Fruit fly (Drosophila melanogaster) whole organism, embryonic: ENCODE measurements around the gene CG3097.
A peak's percentile ranks its signal among the peaks of the same experiment; 100 is the strongest.

ENCODE experiments used
- ATbp ChIP-seq: fragments of 200-800 bp; sonication (Bioruptor generic); optimal IDR thresholded peaks from 2 replicates; lab custom pipeline; 2017; ENCODE audit warnings: missing biosample characterization, mild to moderate bottlenecking, missing genetic modification characterization, missing genetic modification reagents
- Abd-B ChIP-seq: fragments of 200-800 bp; sonication (Bioruptor generic); optimal IDR thresholded peaks from 2 replicates; lab custom pipeline; 2018; ENCODE audit warnings: missing biosample characterization, mild to moderate bottlenecking, missing genetic modification characterization, moderate library complexity
- CG10209 ChIP-seq: fragments of 200-800 bp; sonication (Bioruptor generic); optimal IDR thresholded peaks from 3 replicates; lab custom pipeline; 2017; ENCODE audit warnings: missing biosample characterization, mild to moderate bottlenecking, missing genetic modification characterization, missing genetic modification reagents
- CG11247 ChIP-seq: fragments of 200-800 bp; sonication (Bioruptor generic); IDR thresholded peaks from 2 replicates; pipeline ENCODE4 v1.3.6; 2022; ENCODE audit warnings: missing biosample characterization, missing genetic modification characterization
- CG11504 ChIP-seq: fragments of 200-800 bp; sonication (Bioruptor generic); optimal IDR thresholded peaks from 3 replicates; lab custom pipeline; 2019; ENCODE audit warnings: missing biosample characterization, mild to moderate bottlenecking, missing genetic modification characterization, moderate library complexity
- CG12219 ChIP-seq: fragments of 200-800 bp; sonication (Bioruptor generic); optimal IDR thresholded peaks from 3 replicates; lab custom pipeline; 2018; ENCODE audit warnings: missing biosample characterization, mild to moderate bottlenecking, missing genetic modification characterization
- CG1233 ChIP-seq: fragments of 200-800 bp; sonication (Bioruptor generic); optimal IDR thresholded peaks from 4 replicates; lab custom pipeline; 2018; ENCODE audit warnings: missing biosample characterization, mild to moderate bottlenecking, missing genetic modification characterization
- CG17328 ChIP-seq: fragments of 200-800 bp; sonication (Bioruptor generic); IDR thresholded peaks from 2 replicates; pipeline ENCODE4 v1.3.6; 2022; ENCODE audit warnings: missing biosample characterization, missing genetic modification characterization
- CG18262 ChIP-seq: fragments of 200-800 bp; optimal IDR thresholded peaks from 3 replicates; lab custom pipeline; 2019; ENCODE audit warnings: missing biosample characterization, mild to moderate bottlenecking, missing genetic modification characterization, moderate library complexity
- CG2712 ChIP-seq: fragments of 200-800 bp; optimal IDR thresholded peaks from 3 replicates; lab custom pipeline; 2019; ENCODE audit warnings: missing biosample characterization, mild to moderate bottlenecking, missing genetic modification characterization, moderate library complexity
- CG32772 ChIP-seq: fragments of 200-800 bp; sonication (Bioruptor generic); IDR thresholded peaks from 2 replicates; pipeline ENCODE4 v1.3.6; 2022; ENCODE audit warnings: missing biosample characterization, missing genetic modification characterization
- CG3407 ChIP-seq: fragments of 200-800 bp; sonication (Bioruptor generic); optimal IDR thresholded peaks from 2 replicates; lab custom pipeline; 2018; ENCODE audit warnings: missing biosample characterization, mild to moderate bottlenecking, missing genetic modification characterization
- CG4707 ChIP-seq: fragments of 200-800 bp; sonication (Bioruptor generic); optimal IDR thresholded peaks from 2 replicates; lab custom pipeline; 2018; ENCODE audit warnings: missing biosample characterization, mild to moderate bottlenecking, missing genetic modification characterization, moderate library complexity
- CG6254 ChIP-seq: fragments of 200-800 bp; sonication (Bioruptor generic); optimal IDR thresholded peaks from 3 replicates; lab custom pipeline; 2017; ENCODE audit warnings: mild to moderate bottlenecking, missing biosample characterization, missing genetic modification reagents, missing genetic modification characterization
- CoRest ChIP-seq: fragments of 200-800 bp; sonication (Bioruptor generic); optimal IDR thresholded peaks from 3 replicates; lab custom pipeline; 2018; ENCODE audit warnings: missing biosample characterization, mild to moderate bottlenecking, missing genetic modification characterization, moderate library complexity
- Doc3 ChIP-seq: fragments of 200-800 bp; sonication (Bioruptor generic); IDR thresholded peaks from 3 replicates; pipeline ENCODE4 v1.3.6; 2022; ENCODE audit warnings: missing biosample characterization, missing genetic modification characterization; ENCODE audit not compliant: partially characterized antibody
- H15 ChIP-seq: fragments of 200-800 bp; sonication (Bioruptor generic); IDR thresholded peaks from 3 replicates; pipeline ENCODE4 v1.3.6; 2022; ENCODE audit warnings: missing biosample characterization, missing genetic modification characterization
- HHEX ChIP-seq: fragments of 200-800 bp; sonication (Bioruptor generic); optimal IDR thresholded peaks from 3 replicates; lab custom pipeline; 2017; ENCODE audit warnings: missing biosample characterization, mild to moderate bottlenecking, missing genetic modification characterization, missing genetic modification reagents
- HmgZ ChIP-seq: fragments of 200-800 bp; sonication (Bioruptor generic); optimal IDR thresholded peaks from 2 replicates; lab custom pipeline; 2018; ENCODE audit warnings: missing biosample characterization, mild to moderate bottlenecking, missing genetic modification characterization
- Hr78 ChIP-seq, 2 experiments: fragments of 200-800 bp in 1 of 2; fragments of >200 bp in 1 of 2; sonication (Bioruptor generic) in 1 of 2; optimal IDR thresholded peaks; 2 replicates each; lab custom pipeline; 2017 to 2019; ENCODE audit warnings: missing biosample characterization in 2 of 2, missing genetic modification characterization in 2 of 2, mild to moderate bottlenecking in 1 of 2, moderate library complexity in 1 of 2
- Lhr ChIP-seq: fragments of 200-800 bp; sonication (Bioruptor generic); optimal IDR thresholded peaks from 3 replicates; lab custom pipeline; 2017; ENCODE audit warnings: mild to moderate bottlenecking, missing biosample characterization, missing genetic modification reagents, missing genetic modification characterization
- NC2α ChIP-seq: fragments of 200-800 bp; sonication (Bioruptor generic); optimal IDR thresholded peaks from 2 replicates; lab custom pipeline; 2016; ENCODE audit warnings: missing biosample characterization, missing genetic modification characterization
- Oaz ChIP-seq: fragments of 200-800 bp; sonication (Bioruptor generic); IDR thresholded peaks from 2 replicates; pipeline ENCODE4 v1.3.6; 2022; ENCODE audit warnings: missing biosample characterization, missing genetic modification characterization
- Ptx1 ChIP-seq: fragments of 200-800 bp; sonication (Bioruptor generic); IDR thresholded peaks from 2 replicates; pipeline ENCODE4 v1.3.6; 2022; ENCODE audit warnings: missing biosample characterization, missing genetic modification characterization
- Rfx ChIP-seq: fragments of 200-800 bp; sonication (Bioruptor generic); IDR thresholded peaks from 2 replicates; pipeline ENCODE4 v1.3.6; 2022; ENCODE audit warnings: missing biosample characterization, missing genetic modification characterization
- Xrp1 ChIP-seq: fragments of 200-800 bp; sonication (Bioruptor generic); IDR thresholded peaks from 2 replicates; pipeline ENCODE4 v1.3.6; 2022; ENCODE audit warnings: missing biosample characterization, missing genetic modification characterization
- bsh ChIP-seq, 2 experiments: fragments of 200-800 bp; sonication (Bioruptor generic); optimal IDR thresholded peaks; 2 replicates each; lab custom pipeline; 2017 to 2018; ENCODE audit warnings: mild to moderate bottlenecking in 2 of 2, missing biosample characterization in 2 of 2, missing genetic modification characterization in 2 of 2, moderate library complexity in 1 of 2
- caup ChIP-seq: fragments of 200-800 bp; sonication (Bioruptor generic); optimal IDR thresholded peaks from 3 replicates; lab custom pipeline; 2017; ENCODE audit warnings: missing biosample characterization, mild to moderate bottlenecking, missing genetic modification characterization, moderate library complexity; ENCODE audit not compliant: severe bottlenecking
- croc ChIP-seq: fragments of 200-800 bp; sonication (Bioruptor generic); conservative IDR thresholded peaks from 3 replicates; pipeline ENCODE4 v1.3.6; 2022; ENCODE audit warnings: missing biosample characterization, missing genetic modification characterization
- dmrt99B ChIP-seq: fragments of 200-800 bp; sonication (Bioruptor generic); optimal IDR thresholded peaks from 2 replicates; lab custom pipeline; 2018; ENCODE audit warnings: missing biosample characterization, mild to moderate bottlenecking, missing genetic modification characterization, moderate library complexity
- dpn ChIP-seq, 2 experiments: fragments of 200-800 bp; sonication (Bioruptor generic); optimal IDR thresholded peaks; 3 replicates each; lab custom pipeline; 2016; ENCODE audit warnings: missing biosample characterization in 2 of 2, missing genetic modification characterization in 2 of 2
- ewg ChIP-seq: fragments of 200-800 bp; sonication (Bioruptor generic); optimal IDR thresholded peaks from 3 replicates; lab custom pipeline; 2017; ENCODE audit warnings: mild to moderate bottlenecking, missing biosample characterization, missing genetic modification reagents, missing genetic modification characterization
- fd96Cb ChIP-seq: fragments of 200-800 bp; sonication (Bioruptor generic); optimal IDR thresholded peaks from 2 replicates; lab custom pipeline; 2018; ENCODE audit warnings: missing biosample characterization, mild to moderate bottlenecking, missing genetic modification characterization, moderate library complexity
- gce ChIP-seq: fragments of 200-800 bp; sonication (Bioruptor generic); IDR thresholded peaks from 3 replicates; pipeline ENCODE4 v1.3.6; 2022; ENCODE audit warnings: missing biosample characterization, missing genetic modification characterization
- gem ChIP-seq: fragments of 200-800 bp; sonication (Bioruptor generic); optimal IDR thresholded peaks from 2 replicates; lab custom pipeline; 2019; ENCODE audit warnings: missing biosample characterization, mild to moderate bottlenecking, missing genetic modification characterization, moderate library complexity
- grau ChIP-seq: fragments of 200-800 bp; optimal IDR thresholded peaks from 3 replicates; lab custom pipeline; 2019; ENCODE audit warnings: missing biosample characterization, mild to moderate bottlenecking, missing genetic modification characterization, moderate library complexity
- insv ChIP-seq, 2 experiments: fragments of 200-800 bp; sonication (Bioruptor generic); optimal IDR thresholded peaks; 3 replicates each; lab custom pipeline; 2016 to 2018; ENCODE audit warnings: missing biosample characterization in 2 of 2, missing genetic modification characterization in 2 of 2
- lbe ChIP-seq: fragments of 200-800 bp; sonication (Bioruptor generic); optimal IDR thresholded peaks from 2 replicates; lab custom pipeline; 2016; ENCODE audit warnings: missing biosample characterization, mild to moderate bottlenecking, missing genetic modification characterization
- nerfin-1 ChIP-seq: fragments of 200-800 bp; sonication (Bioruptor generic); optimal IDR thresholded peaks from 3 replicates; lab custom pipeline; 2019; ENCODE audit warnings: missing biosample characterization, mild to moderate bottlenecking, missing genetic modification characterization, moderate library complexity
- org-1 ChIP-seq: fragments of 200-800 bp; sonication (Bioruptor generic); optimal IDR thresholded peaks from 2 replicates; lab custom pipeline; 2017; ENCODE audit warnings: missing biosample characterization, missing genetic modification characterization
- repo ChIP-seq: fragments of 200-800 bp; sonication (Bioruptor generic); optimal IDR thresholded peaks from 2 replicates; lab custom pipeline; 2016; ENCODE audit warnings: missing biosample characterization, missing genetic modification characterization
- row ChIP-seq: fragments of 200-800 bp; sonication (Bioruptor generic); IDR thresholded peaks from 3 replicates; pipeline ENCODE4 v1.3.6; 2022; ENCODE audit warnings: missing biosample characterization, missing genetic modification characterization
- sd ChIP-seq: fragments of 200-800 bp; sonication (Bioruptor generic); optimal IDR thresholded peaks from 3 replicates; lab custom pipeline; 2018; ENCODE audit warnings: missing biosample characterization, mild to moderate bottlenecking, missing genetic modification characterization, moderate library complexity
- sisA ChIP-seq: fragments of 200-800 bp; sonication (Bioruptor generic); IDR thresholded peaks from 2 replicates; pipeline ENCODE4 v1.3.6; 2022; ENCODE audit warnings: missing biosample characterization, missing genetic modification characterization
- stc ChIP-seq: fragments of 200-800 bp; sonication (Bioruptor generic); IDR thresholded peaks from 2 replicates; pipeline ENCODE4 v1.3.6; 2022; ENCODE audit warnings: missing biosample characterization, missing genetic modification characterization
- zfh1 ChIP-seq: fragments of 200-800 bp; sonication (Bioruptor generic); IDR thresholded peaks from 3 replicates; pipeline ENCODE4 v1.3.6; 2022; ENCODE audit warnings: missing biosample characterization, missing genetic modification characterization
- zfh2 ChIP-seq: fragments of 200-800 bp; sonication (Bioruptor generic); optimal IDR thresholded peaks from 2 replicates; lab custom pipeline; 2016; ENCODE audit warnings: missing biosample characterization, missing genetic modification characterization

The CG3097 gene

DNA sequence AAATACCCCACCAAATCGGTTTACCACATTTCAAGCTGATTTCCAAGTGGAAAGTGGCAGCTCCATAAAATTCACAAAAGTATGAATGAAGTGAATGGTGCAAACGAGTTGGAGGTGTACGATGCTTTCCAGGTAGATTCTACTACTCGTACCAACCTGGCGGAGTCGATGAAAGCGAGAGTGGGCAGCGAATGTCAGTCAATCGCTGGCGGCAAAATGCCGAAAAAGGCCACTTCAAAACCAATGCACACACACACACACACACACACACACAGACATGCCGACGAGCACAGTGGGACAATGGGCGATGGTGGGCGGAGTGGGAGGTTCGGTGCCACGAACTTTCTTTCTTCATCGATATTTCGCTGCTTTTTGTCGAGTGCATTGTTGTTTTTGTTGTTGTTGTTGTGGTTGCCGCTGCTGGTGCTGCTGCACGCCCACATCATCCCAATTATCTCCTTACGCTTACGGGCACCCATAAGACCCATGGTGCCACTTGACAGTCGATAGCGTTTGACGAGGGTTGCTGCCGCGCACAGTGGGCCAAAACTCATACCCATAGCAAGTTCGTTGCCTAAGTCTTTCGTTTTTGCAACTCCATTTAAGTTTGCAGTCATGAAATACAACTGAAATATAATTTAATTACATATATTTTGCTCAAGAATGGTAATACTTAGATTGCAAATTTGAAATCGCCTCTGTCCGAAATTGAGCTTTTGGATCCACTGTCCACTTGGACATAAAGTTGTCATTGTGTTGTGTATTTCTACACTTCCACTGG is 12.9 kb upstream of the CG3097 start (continued):
- peak; percentile 72 for TF ChIP-seq CG11504 (tag; lab: Kevin White, UChicago)
- TF ChIP-seq CG4707 (GFP tag; lab: Kevin White, UChicago), result peak; percentile 75
- TF ChIP-seq gem (tag; lab: Kevin White, UChicago), result peak; percentile 69
- peak; percentile 30 for TF ChIP-seq org-1 (GFP tag; lab: Kevin White, UChicago)
- TF ChIP-seq Lhr, result no peak
- peak; percentile 50 for TF ChIP-seq fd96Cb
- peak; percentile 8 for TF ChIP-seq HHEX (GFP tag; lab: Kevin White, UChicago)
- TF ChIP-seq Oaz (GFP tag; lab: Robert Waterston, UW), result no peak
- TF ChIP-seq zfh1 (GFP tag; lab: Robert Waterston, UW), result peak; percentile 53; the same call in 1 of the 3 replicates
- peak; percentile 20 for TF ChIP-seq Abd-B
- no peak for TF ChIP-seq zfh2 (GFP tag; lab: Kevin White, UChicago)
- peak in 1 of 2 experiments; percentile 24 for TF ChIP-seq dpn (GFP tag; optimal IDR thresholded peaks at IDR 0.05; lab: Kevin White, UChicago)
- peak; percentile 39; the same call in 1 of the 3 replicates for TF ChIP-seq croc (GFP tag; lab: Robert Waterston, UW)
- peak; percentile 49 for TF ChIP-seq Ptx1 (GFP tag; lab: Robert Waterston, UW)
- 0 out of 3 replicates have a peak, but pooled peaks have one; percentile 56 for TF ChIP-seq H15 (GFP tag; lab: Robert Waterston, UW)
- TF ChIP-seq sisA (GFP tag; lab: Robert Waterston, UW), result peak; percentile 49
- TF ChIP-seq CG1233 (GFP tag; lab: Kevin White, UChicago), result peak; percentile 6
- peak; percentile 41; the same call in 1 of the 3 replicates for TF ChIP-seq row (GFP tag; lab: Robert Waterston, UW)
- peak in 1 of 2 experiments; percentile 6 for TF ChIP-seq Hr78 (GFP tag; optimal IDR thresholded peaks at IDR 0.05; lab: Kevin White, UChicago)
- no peak for TF ChIP-seq Rfx (GFP tag; lab: Robert Waterston, UW)
- TF ChIP-seq HmgZ (tag; lab: Kevin White, UChicago), result no peak
- TF ChIP-seq CG2712, result peak; percentile 40
- peak; percentile 54 for TF ChIP-seq CG18262
- TF ChIP-seq CG6254, result peak; percentile 30
- TF ChIP-seq gce (GFP tag; lab: Robert Waterston, UW), result no peak
- TF ChIP-seq stc (GFP tag; lab: Robert Waterston, UW), result no peak
- TF ChIP-seq ewg, result peak; percentile 31
- TF ChIP-seq CG3407 (GFP tag; lab: Kevin White, UChicago), result peak; percentile 41
- TF ChIP-seq grau (tag; lab: Kevin White, UChicago), result peak; percentile 38
- TF ChIP-seq caup, result no peak
- TF ChIP-seq CG10209, result peak; percentile 35
- peak; percentile 76 for TF ChIP-seq dmrt99B
- peak; percentile 64 for TF ChIP-seq ATbp (GFP tag; lab: Kevin White, UChicago)
- TF ChIP-seq bsh (GFP tag; optimal IDR thresholded peaks at IDR 0.05; lab: Kevin White, UChicago), result peak in 1 of 2 experiments; percentile 58
- 0 out of 2 replicates have a peak, but pooled peaks have one; percentile 34 for TF ChIP-seq CG17328 (GFP tag; lab: Robert Waterston, UW)
- no peak for TF ChIP-seq insv (GFP tag; optimal IDR thresholded peaks at IDR 0.05; lab: Kevin White, UChicago)
- TF ChIP-seq sd (tag; lab: Kevin White, UChicago), result no peak
- TF ChIP-seq NC2α, result no peak
- TF ChIP-seq Doc3 (GFP tag; lab: Robert Waterston, UW), result no peak
- TF ChIP-seq CG12219, result peak; percentile 36
- TF ChIP-seq CoRest (tag; lab: Kevin White, UChicago), result peak; percentile 37
- TF ChIP-seq nerfin-1 (tag; lab: Kevin White, UChicago), result peak; percentile 20
- TF ChIP-seq CG11247, result peak; percentile 53
- TF ChIP-seq CG32772, result peak; percentile 55; the same call in 1 of the 2 replicates
- peak; percentile 59 for TF ChIP-seq lbe (GFP tag; lab: Kevin White, UChicago)
- TF ChIP-seq Xrp1 (GFP tag; lab: Robert Waterston, UW), result peak; percentile 55; the same call in 1 of the 2 replicates
- TF ChIP-seq repo (GFP tag; lab: Kevin White, UChicago), result no peak
